Fruit fly (Drosophila melanogaster) whole organism, embryonic: ENCODE data around the gene mRpS11.

ENCODE experiments used
- BtbVII ChIP-seq: fragments of 200-800 bp; sonication (Bioruptor generic); optimal IDR thresholded peaks from 3 replicates; lab custom pipeline; 2017; ENCODE audit warnings: missing biosample characterization, mild to moderate bottlenecking, missing genetic modification characterization
- C15 ChIP-seq: fragments of 200-800 bp; sonication (Bioruptor generic); IDR thresholded peaks from 3 replicates; pipeline ENCODE4 v1.3.6; 2022; ENCODE audit warnings: missing biosample characterization, missing genetic modification characterization
- CG10321 ChIP-seq: fragments of 200-800 bp; sonication (Bioruptor generic); IDR thresholded peaks from 2 replicates; pipeline ENCODE4 v1.3.6; 2022; ENCODE audit warnings: missing biosample characterization, missing genetic modification characterization
- CG2199 ChIP-seq: fragments of 200-800 bp; sonication (Bioruptor generic); IDR thresholded peaks from 3 replicates; pipeline ENCODE4 v1.3.6; 2022; ENCODE audit warnings: missing biosample characterization, missing genetic modification characterization
- CG4404 ChIP-seq: fragments of 200-800 bp; sonication (Bioruptor generic); IDR thresholded peaks from 2 replicates; pipeline ENCODE4 v1.3.6; 2022; ENCODE audit warnings: missing biosample characterization, missing genetic modification characterization
- CG7928 ChIP-seq: fragments of 200-800 bp; sonication (Bioruptor generic); optimal IDR thresholded peaks from 2 replicates; lab custom pipeline; 2017; ENCODE audit warnings: missing biosample characterization, mild to moderate bottlenecking, missing genetic modification characterization
- CG8359 ChIP-seq: fragments of 200-800 bp; sonication (Bioruptor generic); optimal IDR thresholded peaks from 2 replicates; lab custom pipeline; 2017; ENCODE audit warnings: missing biosample characterization, mild to moderate bottlenecking, missing genetic modification characterization, borderline replicate concordance
- CG8924 ChIP-seq: fragments of 200-800 bp; optimal IDR thresholded peaks from 3 replicates; lab custom pipeline; 2019; ENCODE audit warnings: missing biosample characterization, mild to moderate bottlenecking, missing genetic modification characterization, moderate library complexity
- D ChIP-seq, 2 experiments: fragments of 200-800 bp in 1 of 2; fragments of >200 bp in 1 of 2; sonication (Bioruptor generic) in 1 of 2; optimal IDR thresholded peaks; 2 replicates in 1 of 2; 3 replicates in 1 of 2; lab custom pipeline; 2017; ENCODE audit warnings: mild to moderate bottlenecking in 1 of 2, missing biosample characterization in 1 of 2, missing genetic modification characterization in 1 of 2, missing genetic modification reagents in 1 of 2
- ap ChIP-seq: fragments of 200-800 bp; sonication (Bioruptor generic); IDR thresholded peaks from 2 replicates; pipeline ENCODE4 v1.3.6; 2022; ENCODE audit warnings: missing biosample characterization, missing genetic modification characterization
- bowl ChIP-seq: fragments of 200-800 bp; sonication (Bioruptor generic); IDR thresholded peaks from 2 replicates; pipeline ENCODE4 v1.3.6; 2022; ENCODE audit warnings: missing biosample characterization, missing genetic modification characterization
- rib ChIP-seq: fragments of 200-800 bp; sonication (Bioruptor generic); IDR thresholded peaks from 2 replicates; pipeline ENCODE4 v1.3.6; 2022; ENCODE audit warnings: missing biosample characterization, missing genetic modification characterization
- ssp ChIP-seq: fragments of 200-800 bp; sonication (Bioruptor generic); IDR thresholded peaks from 2 replicates; pipeline ENCODE4 v1.3.6; 2022; ENCODE audit warnings: missing biosample characterization, missing genetic modification characterization

- no peak for TF ChIP-seq CG4404 (GFP tag; lab: Robert Waterston, UW)
- no peak for TF ChIP-seq CG8924 (tag; lab: Kevin White, UChicago)
- TF ChIP-seq rib (GFP tag; lab: Robert Waterston, UW): peak; percentile 71
- TF ChIP-seq CG8359 (GFP tag; lab: Kevin White, UChicago): no peak
- no peak for TF ChIP-seq ap (GFP tag; lab: Robert Waterston, UW)
- TF ChIP-seq BtbVII (GFP tag; lab: Kevin White, UChicago): peak; percentile 19
- TF ChIP-seq CG7928 (GFP tag; lab: Kevin White, UChicago): no peak
- TF ChIP-seq C15: no peak
- 0 out of 2 replicates have a peak, but pooled peaks have one; percentile 31 for TF ChIP-seq bowl (GFP tag; lab: Robert Waterston, UW)
- TF ChIP-seq CG2199 (GFP tag; lab: Robert Waterston, UW): peak; percentile 71; the same call in 1 of the 3 replicates
- TF ChIP-seq CG10321 (GFP tag; lab: Robert Waterston, UW): no peak
- TF ChIP-seq D (optimal IDR thresholded peaks at IDR 0.05; lab: Kevin White, UChicago): no peak
- TF ChIP-seq D (GFP tag; optimal IDR thresholded peaks at IDR 0.05; lab: Kevin White, UChicago): no peak
- TF ChIP-seq ssp (GFP tag; lab: Robert Waterston, UW): no peak
Observed at dm6 chr3R:17077968-17078417, 5.5 kb downstream of the mRpS11 start.
